Fruit fly (Drosophila melanogaster) whole organism, pupa: ENCODE data around the gene spdo.
A peak's percentile ranks its signal among the peaks of the same experiment; 100 is the strongest.

Source experiments
- CG10348 ChIP-seq: fragments of 200-800 bp; sonication (Bioruptor generic); IDR thresholded peaks from 2 replicates; pipeline ENCODE4 v1.3.6; 2022; ENCODE audit warnings: missing biosample characterization, missing genetic modification characterization
- CG17806 ChIP-seq: fragments of 200-800 bp; sonication (Bioruptor generic); optimal IDR thresholded peaks from 2 replicates; lab custom pipeline; 2018; ENCODE audit warnings: missing biosample characterization, mild to moderate bottlenecking, missing genetic modification characterization, moderate library complexity
- CG32121 ChIP-seq: fragments of 200-800 bp; sonication (Bioruptor generic); IDR thresholded peaks from 2 replicates; pipeline ENCODE4 v1.3.6; 2022; ENCODE audit warnings: missing biosample characterization, missing genetic modification characterization
- CG34367 ChIP-seq: fragments of 200-800 bp; sonication (Bioruptor generic); optimal IDR thresholded peaks from 2 replicates; lab custom pipeline; 2018; ENCODE audit warnings: missing biosample characterization, mild to moderate bottlenecking, missing genetic modification characterization
- CG4496 ChIP-seq: fragments of 200-800 bp; sonication (Bioruptor generic); IDR thresholded peaks from 3 replicates; pipeline ENCODE4 v1.3.6; 2022; ENCODE audit warnings: missing biosample characterization, missing genetic modification characterization
- CG8301 ChIP-seq: fragments of 200-800 bp; sonication (Bioruptor generic); optimal IDR thresholded peaks from 2 replicates; lab custom pipeline; 2018; ENCODE audit warnings: missing biosample characterization, mild to moderate bottlenecking, missing genetic modification characterization
- CG9948 ChIP-seq: fragments of 200-800 bp; sonication (Bioruptor generic); optimal IDR thresholded peaks from 2 replicates; lab custom pipeline; 2018; ENCODE audit warnings: missing biosample characterization, mild to moderate bottlenecking, missing genetic modification characterization, moderate library complexity
- D1 ChIP-seq: fragments of 200-800 bp; sonication (Bioruptor generic); optimal IDR thresholded peaks from 2 replicates; lab custom pipeline; 2018; ENCODE audit warnings: missing biosample characterization, mild to moderate bottlenecking, missing genetic modification characterization, moderate library complexity
- EcR ChIP-seq: fragments of 200-800 bp; sonication (Bioruptor generic); optimal IDR thresholded peaks from 3 replicates; lab custom pipeline; 2019; ENCODE audit warnings: missing biosample characterization, missing genetic modification characterization, mild to moderate bottlenecking, moderate library complexity, missing genetic modification reagents
- Snoo ChIP-seq: fragments of 200-800 bp; sonication (Bioruptor generic); optimal IDR thresholded peaks from 3 replicates; lab custom pipeline; 2017; ENCODE audit warnings: missing biosample characterization, mild to moderate bottlenecking, missing genetic modification characterization, inconsistent platforms
- fd96Ca ChIP-seq: fragments of 200-800 bp; sonication (Bioruptor generic); IDR thresholded peaks from 3 replicates; pipeline ENCODE4 v1.3.6; 2022; ENCODE audit warnings: missing biosample characterization, missing genetic modification characterization
- gl ChIP-seq: fragments of 200-800 bp; sonication (Bioruptor generic); optimal IDR thresholded peaks from 2 replicates; lab custom pipeline; 2018; ENCODE audit warnings: missing biosample characterization, mild to moderate bottlenecking, missing genetic modification characterization

dm6 chr3R:30466515-30466914 is 10.0 kb upstream of the spdo start:
- TF ChIP-seq Snoo (tag; lab: Kevin White, UChicago) (no peak), gl (no peak), fd96Ca (GFP tag; lab: Robert Waterston, UW) (peak; percentile 38; the same call in 1 of the 3 replicates), CG9948 (tag; lab: Kevin White, UChicago) (no peak), CG8301 (tag; lab: Kevin White, UChicago) (no peak), CG4496 (GFP tag; lab: Robert Waterston, UW) (peak; percentile 14; the same call in 1 of the 3 replicates), EcR (GFP tag; lab: Kevin White, UChicago) (no peak), D1 (no peak), CG34367 (tag; lab: Kevin White, UChicago) (no peak), CG17806 (tag; lab: Kevin White, UChicago) (no peak), CG10348 (GFP tag; lab: Robert Waterston, UW) (no peak), CG32121 (GFP tag; lab: Robert Waterston, UW) (no peak)
